Worm (Caenorhabditis elegans): ENCODE data around the gene fbxb-102.

Gene fbxb-102

ce11 chrII:12508650-12509049 lies 25.9 kb downstream of the fbxb-102 start, which contains the start of gene srh-67:
Gene srh-67 (plus strand): TSS chrII:12508950.
- TF ChIP-seq unc-62 (GFP tag; optimal IDR thresholded peaks at IDR 0.05), result no peak

- TF ChIP-seq unc-62 (GFP tag; optimal IDR thresholded peaks at IDR 0.05), result no peak
Observed at ce11 chrII:12511866-12512265, 29.1 kb downstream of the fbxb-102 start, which contains the start of gene srh-73. Gene srh-73 (plus strand): TSS chrII:12512166.

ce11 chrII:12514620-12515019 lies 31.9 kb downstream of the fbxb-102 start, which contains the start of gene srh-69:
Gene srh-69 (minus strand): TSS chrII:12514720.
- no peak for TF ChIP-seq unc-62 (GFP tag; optimal IDR thresholded peaks at IDR 0.05)

DNA sequence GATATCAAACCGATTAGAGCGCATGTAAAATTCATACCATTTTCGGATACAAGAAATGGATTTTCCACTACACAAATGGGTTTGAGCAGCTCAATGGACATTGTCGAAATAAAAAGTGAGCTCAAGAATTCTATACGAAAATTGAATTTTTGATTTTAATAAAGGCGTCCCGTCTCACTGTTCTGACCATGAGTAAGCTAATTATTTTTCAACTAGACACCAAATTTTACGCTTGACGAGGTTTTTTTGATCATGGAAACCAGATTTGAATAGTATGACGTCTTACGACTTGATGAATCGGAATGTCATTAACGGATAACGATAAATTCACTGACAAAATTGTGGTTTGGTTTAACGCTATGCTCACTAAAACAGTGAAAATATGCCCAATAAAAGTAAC lies 33.6 kb downstream of the fbxb-102 start, which contains the start of gene srh-61:
Gene srh-61, minus strand, starts transcription at position 101 of the 400 bp plus-strand sequence.
- TF ChIP-seq unc-62 (GFP tag; optimal IDR thresholded peaks at IDR 0.05), result no peak

- TF ChIP-seq unc-62 (GFP tag; optimal IDR thresholded peaks at IDR 0.05), result no peak
Observed at ce11 chrII:12518008-12518407, 35.3 kb downstream of the fbxb-102 start.

- no peak for TF ChIP-seq unc-62 (GFP tag; optimal IDR thresholded peaks at IDR 0.05)
Observed at ce11 chrII:12518809-12519344, 36.2 kb downstream of the fbxb-102 start, which contains the start of gene srh-70. Gene srh-70 (minus strand): TSS chrII:12518859.

ce11 chrII:12519616-12520015 lies 36.9 kb downstream of the fbxb-102 start, which contains the start of gene ceh-99:
Gene ceh-99 (plus strand): TSS chrII:12519981.
- TF ChIP-seq unc-62 (GFP tag; optimal IDR thresholded peaks at IDR 0.05), result no peak

ce11 chrII:12525526-12525925 lies 42.8 kb downstream of the fbxb-102 start, which contains the start of gene srx-118:
Gene srx-118 (plus strand): TSS chrII:12525826.
- TF ChIP-seq unc-62 (GFP tag; optimal IDR thresholded peaks at IDR 0.05), result no peak

ce11 chrII:12527947-12528346 lies 45.2 kb downstream of the fbxb-102 start, which contains the start of gene srx-119:
Gene srx-119 (plus strand): TSS chrII:12528247.
- TF ChIP-seq unc-62 (GFP tag; optimal IDR thresholded peaks at IDR 0.05), result no peak

ce11 chrII:12530958-12531357 lies 48.2 kb downstream of the fbxb-102 start, which contains the start of gene srx-120:
Gene srx-120 (plus strand): TSS chrII:12531258.
- no peak for TF ChIP-seq unc-62 (GFP tag; optimal IDR thresholded peaks at IDR 0.05)

Data from whole organism, dauer.